Fruit fly (Drosophila melanogaster): ENCODE data around the gene CG31517.
A peak's percentile ranks its signal among the peaks of the same experiment; 100 is the strongest.

The CG31517 gene

DNA sequence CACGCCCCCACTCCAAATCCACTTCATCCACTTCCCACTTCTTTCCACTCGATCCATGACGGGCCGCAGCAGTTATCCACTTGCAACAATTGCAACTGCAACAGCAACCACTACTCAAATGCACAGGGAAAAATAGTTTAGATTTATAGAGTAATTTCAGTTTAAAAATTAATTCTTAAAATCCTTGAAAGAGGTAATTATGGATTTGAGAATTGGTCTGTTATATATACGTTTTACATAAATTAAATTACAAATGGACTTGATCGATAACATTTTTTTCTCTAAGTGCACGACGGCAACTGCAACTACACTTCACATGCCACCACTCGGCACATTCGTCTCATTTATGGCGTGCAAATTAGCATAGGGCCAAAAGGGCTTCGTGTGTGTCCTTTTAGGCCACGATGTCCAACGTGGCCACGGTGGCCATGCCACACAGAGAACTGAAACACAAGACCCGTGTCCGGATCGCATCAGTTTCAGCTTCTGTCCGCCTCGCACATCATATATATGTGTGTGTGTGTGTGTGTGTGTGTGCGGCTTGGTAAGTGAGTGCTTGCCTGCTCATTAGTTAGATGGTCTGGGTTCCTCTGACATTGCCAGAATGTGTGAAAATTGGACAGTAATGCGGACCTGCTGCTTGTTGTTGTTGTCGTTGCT lies 36.8 kb downstream of the CG31517 start (continued):
- TF ChIP-seq CG7839 (tag; optimal IDR thresholded peaks at IDR 0.05) (peak; percentile 70), lbe (GFP tag; optimal IDR thresholded peaks at IDR 0.05) (peak; percentile 1), CG6654 (GFP tag; optimal IDR thresholded peaks at IDR 0.05) (peak; percentile 26), unpg (GFP tag; optimal IDR thresholded peaks at IDR 0.05) (peak; percentile 83), zen (tag; optimal IDR thresholded peaks at IDR 0.05) (peak; percentile 96), gro (GFP tag; optimal IDR thresholded peaks at IDR 0.05) (no peak), tup (GFP tag; optimal IDR thresholded peaks at IDR 0.05) (peak; percentile 21), grau (tag; optimal IDR thresholded peaks at IDR 0.05) (peak; percentile 74), bab2 (GFP tag; optimal IDR thresholded peaks at IDR 0.05) (peak; percentile 41), CG1529 (GFP tag; optimal IDR thresholded peaks at IDR 0.05) (peak; percentile 44), CG14667 (GFP tag; IDR thresholded peaks at IDR 0.05) (peak; percentile 31; the same call in 1 of the 2 replicates), sim (GFP tag; IDR thresholded peaks at IDR 0.05) (peak; percentile 56; the same call in 1 of the 2 replicates), Hr51 (GFP tag; optimal IDR thresholded peaks at IDR 0.05) (peak; percentile 28 to 69), CG7357 (GFP tag; IDR thresholded peaks at IDR 0.05) (0 out of 3 replicates have a peak, but pooled peaks have one; percentile 53), lov (optimal IDR thresholded peaks at IDR 0.05) (no peak), lov (GFP tag; IDR thresholded peaks at IDR 0.05) (peak; percentile 68; the same call in 1 of the 3 replicates), CG8089 (GFP tag; optimal IDR thresholded peaks at IDR 0.05) (peak; percentile 57), danr (GFP tag; IDR thresholded peaks at IDR 0.05) (no peak), Nf-YB (GFP tag; optimal IDR thresholded peaks at IDR 0.05) (peak; percentile 30), CG14014 (GFP tag; IDR thresholded peaks at IDR 0.05) (0 out of 2 replicates have a peak, but pooled peaks have one; percentile 54), Sry-β (GFP tag; optimal IDR thresholded peaks at IDR 0.05) (no peak), CG32532 (GFP tag; IDR thresholded peaks at IDR 0.05) (peak; percentile 50; the same call in 1 of the 2 replicates), CG2875 (GFP tag; optimal IDR thresholded peaks at IDR 0.05) (peak; percentile 67), run (tag; optimal IDR thresholded peaks at IDR 0.05) (peak; percentile 33), CG8924 (tag; optimal IDR thresholded peaks at IDR 0.05) (peak; percentile 86), caup (GFP tag; optimal IDR thresholded peaks at IDR 0.05; ENCODE audit: severe bottlenecking) (no peak), pfk (GFP tag; optimal IDR thresholded peaks at IDR 0.05) (peak; percentile 52), B-H2 (GFP tag; optimal IDR thresholded peaks at IDR 0.05) (no peak), Mes4 (GFP tag; optimal IDR thresholded peaks at IDR 0.05) (peak; percentile 52), CG1233 (GFP tag; optimal IDR thresholded peaks at IDR 0.05) (peak; percentile 66), salm (tag; optimal IDR thresholded peaks at IDR 0.05) (peak; percentile 32), fd3F (GFP tag; optimal IDR thresholded peaks at IDR 0.05) (peak; percentile 33), CG18619 (GFP tag; optimal IDR thresholded peaks at IDR 0.05) (peak; percentile 17), bowl (GFP tag; IDR thresholded peaks at IDR 0.05) (no peak), stc (GFP tag; IDR thresholded peaks at IDR 0.05) (peak; percentile 48; the same call in 1 of the 2 replicates), gce (GFP tag; IDR thresholded peaks at IDR 0.05) (peak; percentile 41; the same call in 1 of the 3 replicates), CG1602 (GFP tag; optimal IDR thresholded peaks at IDR 0.05) (peak; percentile 66), Usf (GFP tag; optimal IDR thresholded peaks at IDR 0.05) (peak; percentile 39), CG12299 (tag; optimal IDR thresholded peaks at IDR 0.05) (peak; percentile 46), CG4707 (GFP tag; optimal IDR thresholded peaks at IDR 0.05) (no peak), CG2116 (GFP tag; optimal IDR thresholded peaks at IDR 0.05) (peak; percentile 16), Dref (GFP tag; IDR thresholded peaks at IDR 0.05) (no peak), gcm (GFP tag; optimal IDR thresholded peaks at IDR 0.05) (peak; percentile 65), unc-4 (GFP tag; IDR thresholded peaks at IDR 0.05; ENCODE audit: partially characterized antibody) (no peak), tio (GFP tag; optimal IDR thresholded peaks at IDR 0.05) (peak; percentile 46), TFAM (GFP tag; optimal IDR thresholded peaks at IDR 0.05) (no peak), ase (GFP tag; IDR thresholded peaks at IDR 0.05) (peak; percentile 62; the same call in 2 of the 3 replicates), pb (GFP tag; optimal IDR thresholded peaks at IDR 0.05) (peak; percentile 6), Sin3A (optimal IDR thresholded peaks at IDR 0.05) (no peak)

Data from whole organism, embryonic.